Worm (Caenorhabditis elegans) whole organism, mixed stage, embryonic: ENCODE measurements around the gene sod-1.

Experiments used
- M03D4.4 ChIP-seq: sonication (generic microtip); optimal IDR thresholded peaks from 2 replicates; lab custom pipeline; 2017; ENCODE audit warnings: mild to moderate bottlenecking, missing genetic modification characterization, missing compliant biosample characterization
- bed-3 ChIP-seq: fragments of 200-800 bp; sonication (Bioruptor generic); optimal IDR thresholded peaks from 3 replicates; lab custom pipeline; 2018; ENCODE audit warnings: mild to moderate bottlenecking, missing genetic modification characterization, moderate library complexity, missing compliant biosample characterization
- blmp-1 ChIP-seq: fragments of 150-350 bp; optimal IDR thresholded peaks from 2 replicates; lab custom pipeline; 2014; ENCODE audit warnings: missing biosample characterization, missing genetic modification characterization
- ceh-39 ChIP-seq: fragments of 150-350 bp; optimal IDR thresholded peaks from 2 replicates; lab custom pipeline; 2014; ENCODE audit warnings: missing biosample characterization, missing genetic modification characterization
- ceh-83 ChIP-seq: fragments of 200-800 bp; sonication (Bioruptor generic); optimal IDR thresholded peaks from 2 replicates; lab custom pipeline; 2018; ENCODE audit warnings: mild to moderate bottlenecking, missing genetic modification characterization, missing compliant biosample characterization
- ces-1 ChIP-seq: fragments of 150-350 bp; optimal IDR thresholded peaks from 2 replicates; lab custom pipeline; 2014; ENCODE audit warnings: missing biosample characterization, missing genetic modification reagents, missing genetic modification characterization
- cnd-1 ChIP-seq: fragments of 200-800 bp; sonication (Bioruptor generic); optimal IDR thresholded peaks from 2 replicates; lab custom pipeline; 2018; ENCODE audit warnings: mild to moderate bottlenecking, missing genetic modification characterization, missing compliant biosample characterization
- drap-1 ChIP-seq: fragments of 200-800 bp; sonication (Bioruptor generic); optimal IDR thresholded peaks from 3 replicates; lab custom pipeline; 2018; ENCODE audit warnings: mild to moderate bottlenecking, missing genetic modification characterization, missing compliant biosample characterization
- elt-1 ChIP-seq: sonication (generic microtip); optimal IDR thresholded peaks from 2 replicates; lab custom pipeline; 2017; ENCODE audit warnings: missing genetic modification characterization, mild to moderate bottlenecking, missing compliant biosample characterization, antibody characterized with exemption, moderate library complexity, borderline replicate concordance; ENCODE audit not compliant: insufficient read depth
- elt-3 ChIP-seq: fragments of 150-350 bp; optimal IDR thresholded peaks from 2 replicates; lab custom pipeline; 2014; ENCODE audit warnings: missing biosample characterization, missing genetic modification characterization
- flh-1 ChIP-seq: fragments of 200-800 bp; sonication (Bioruptor generic); optimal IDR thresholded peaks from 2 replicates; lab custom pipeline; 2018; ENCODE audit warnings: mild to moderate bottlenecking, missing genetic modification characterization, moderate library complexity, missing compliant biosample characterization
- ham-2 ChIP-seq: fragments of 200-800 bp; sonication (Bioruptor generic); optimal IDR thresholded peaks from 2 replicates; lab custom pipeline; 2018; ENCODE audit warnings: mild to moderate bottlenecking, missing genetic modification characterization, missing compliant biosample characterization
- hlh-1 ChIP-seq: fragments of 150-350 bp; optimal IDR thresholded peaks from 2 replicates; lab custom pipeline; 2014; ENCODE audit warnings: missing biosample characterization, missing genetic modification reagents, missing genetic modification characterization
- lin-13 ChIP-seq: fragments of 150-350 bp; optimal IDR thresholded peaks from 2 replicates; lab custom pipeline; 2014; ENCODE audit warnings: missing biosample characterization, missing genetic modification characterization
- lin-32 ChIP-seq: fragments of 200-800 bp; sonication (Bioruptor generic); optimal IDR thresholded peaks from 2 replicates; lab custom pipeline; 2018; ENCODE audit warnings: mild to moderate bottlenecking, missing genetic modification characterization, missing compliant biosample characterization
- lsy-2 ChIP-seq: fragments of 150-350 bp; optimal IDR thresholded peaks from 2 replicates; lab custom pipeline; 2014; ENCODE audit warnings: missing biosample characterization, missing genetic modification characterization
- mab-5 ChIP-seq: fragments of 150-350 bp; optimal IDR thresholded peaks from 2 replicates; lab custom pipeline; 2014; ENCODE audit warnings: missing biosample characterization, missing genetic modification characterization
- mep-1 ChIP-seq: fragments of 150-350 bp; optimal IDR thresholded peaks from 2 replicates; lab custom pipeline; 2017; ENCODE audit warnings: missing biosample characterization, missing genetic modification reagents, missing genetic modification characterization, inconsistent platforms
- mls-2 ChIP-seq: sonication (generic microtip); optimal IDR thresholded peaks from 2 replicates; lab custom pipeline; 2016; ENCODE audit warnings: mild to moderate bottlenecking, missing genetic modification characterization, moderate library complexity, missing compliant biosample characterization
- nhr-12 ChIP-seq: fragments of 150-350 bp; optimal IDR thresholded peaks from 2 replicates; lab custom pipeline; 2014; ENCODE audit warnings: missing biosample characterization, missing genetic modification characterization
- nhr-28 ChIP-seq: fragments of 150-350 bp; optimal IDR thresholded peaks from 2 replicates; lab custom pipeline; 2014; ENCODE audit warnings: missing biosample characterization, missing genetic modification characterization
- nhr-76 ChIP-seq: sonication (generic microtip); optimal IDR thresholded peaks from 2 replicates; lab custom pipeline; 2017; ENCODE audit warnings: missing biosample characterization, missing genetic modification characterization
- pha-4 ChIP-seq: fragments of 150-350 bp; optimal IDR thresholded peaks from 2 replicates; lab custom pipeline; 2018; ENCODE audit warnings: missing biosample characterization, missing genetic modification reagents, missing genetic modification characterization
- sem-2 ChIP-seq: fragments of 200-800 bp; sonication (Bioruptor generic); optimal IDR thresholded peaks from 2 replicates; lab custom pipeline; 2018; ENCODE audit warnings: mild to moderate bottlenecking, missing genetic modification characterization, missing compliant biosample characterization
- snpc-4 ChIP-seq: fragments of 150-350 bp; optimal IDR thresholded peaks from 2 replicates; lab custom pipeline; 2014; ENCODE audit warnings: missing biosample characterization, missing genetic modification characterization
- sptf-1 ChIP-seq: sonication (generic microtip); optimal IDR thresholded peaks from 2 replicates; lab custom pipeline; 2017; ENCODE audit warnings: mild to moderate bottlenecking, missing genetic modification characterization, moderate library complexity, missing compliant biosample characterization
- tbx-8 ChIP-seq: fragments of 200-800 bp; sonication (Bioruptor generic); optimal IDR thresholded peaks from 2 replicates; lab custom pipeline; 2018; ENCODE audit warnings: mild to moderate bottlenecking, missing genetic modification characterization, moderate library complexity, missing compliant biosample characterization
- unc-120 ChIP-seq: sonication (generic microtip); optimal IDR thresholded peaks from 2 replicates; lab custom pipeline; 2017; ENCODE audit warnings: missing genetic modification characterization, missing compliant biosample characterization; ENCODE audit not compliant: poor library complexity, severe bottlenecking
- unc-39 ChIP-seq: fragments of 150-350 bp; optimal IDR thresholded peaks from 2 replicates; lab custom pipeline; 2014; ENCODE audit warnings: missing biosample characterization, missing genetic modification characterization
- unc-62 ChIP-seq: fragments of 150-350 bp; optimal IDR thresholded peaks from 2 replicates; lab custom pipeline; 2014; ENCODE audit warnings: missing biosample characterization, missing genetic modification reagents, missing genetic modification characterization
- zip-8 ChIP-seq: fragments of 150-350 bp; optimal IDR thresholded peaks from 2 replicates; lab custom pipeline; 2014; ENCODE audit warnings: missing biosample characterization, missing genetic modification characterization
- ztf-11 ChIP-seq: fragments of 150-350 bp; optimal IDR thresholded peaks from 2 replicates; lab custom pipeline; 2014; ENCODE audit warnings: missing biosample characterization, missing genetic modification characterization

The sod-1 gene

DNA sequence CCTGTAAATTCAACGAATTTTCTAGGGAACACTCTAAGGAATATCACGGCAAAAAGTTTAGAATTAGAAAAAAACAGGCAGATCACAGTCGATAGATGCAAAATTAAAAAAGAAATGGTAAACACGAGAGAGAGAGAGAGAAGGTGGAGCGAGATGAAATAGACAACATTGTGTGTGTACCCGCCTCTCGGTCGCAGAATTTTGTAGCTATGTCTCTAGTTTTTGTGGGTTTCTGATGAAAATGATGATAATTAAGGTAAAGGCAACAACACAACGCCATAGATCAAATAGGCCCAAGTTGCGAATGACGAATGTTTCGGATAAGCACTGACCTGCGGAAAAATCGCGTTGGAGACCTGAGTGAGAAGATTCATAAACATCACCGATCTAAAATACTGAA lies at the start of gene sod-1:
TSS of gene sod-1 (minus strand) at position 387 of the 400 bp plus-strand sequence.
- no peak for TF ChIP-seq tbx-8 (GFP tag; lab: Kevin White, UChicago)
- no peak for TF ChIP-seq lin-32 (GFP tag; lab: Kevin White, UChicago)
- no peak for TF ChIP-seq pha-4
- no peak for TF ChIP-seq sptf-1 (tag; lab: Kevin White, UChicago)
- no peak for TF ChIP-seq zip-8 (tag; lab: Kevin White, UChicago)
- TF ChIP-seq flh-1 (GFP tag; lab: Kevin White, UChicago): no peak
- TF ChIP-seq hlh-1 (tag; lab: Kevin White, UChicago): no peak
- TF ChIP-seq ces-1 (GFP tag; lab: Kevin White, UChicago): no peak
- TF ChIP-seq elt-3: no peak
- TF ChIP-seq drap-1: no peak
- no peak for TF ChIP-seq ham-2 (GFP tag; lab: Kevin White, UChicago)
- no peak for TF ChIP-seq nhr-28 (tag; lab: Kevin White, UChicago)
- TF ChIP-seq lin-13 (tag; lab: Kevin White, UChicago): no peak

DNA sequence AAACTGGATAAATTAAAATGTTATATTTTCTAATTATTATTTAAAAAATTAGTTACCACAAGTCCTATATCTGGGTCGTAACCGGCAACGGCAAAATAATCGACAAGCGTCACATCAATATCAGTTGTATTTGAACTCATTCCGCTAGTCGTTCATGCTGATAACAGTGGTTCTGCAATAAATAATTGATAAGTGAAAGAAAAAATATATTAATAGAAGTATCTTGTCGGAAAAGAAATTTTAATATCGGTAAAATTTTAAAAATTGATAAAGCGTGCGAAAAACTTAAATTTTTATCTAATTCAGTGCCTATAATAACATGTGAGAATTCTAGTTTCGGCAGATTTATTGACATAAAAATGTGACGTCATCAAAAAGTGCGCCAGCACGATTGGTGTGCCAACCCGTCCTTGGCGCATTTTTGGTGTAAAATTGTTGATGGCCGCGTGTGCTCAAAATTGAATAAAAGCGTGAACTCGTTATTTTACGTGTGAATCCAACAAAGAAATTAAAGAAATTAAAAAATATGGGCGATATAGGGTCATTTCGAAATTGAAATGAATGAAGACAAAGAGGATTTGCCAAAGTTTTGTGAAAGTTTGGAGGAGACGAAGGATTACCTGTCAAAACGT lies 48.8 kb upstream of the sod-1 start, which contains the start of the genes lst-6 and lst-5:
TSS of gene lst-6 (minus strand) at position 140 of the 632 bp plus-strand sequence.
TSS of gene lst-5 (plus strand) at position 544 of the 632 bp plus-strand sequence.
- TF ChIP-seq ceh-39 (tag; lab: Kevin White, UChicago): no peak
- peak; percentile 33 for TF ChIP-seq sptf-1 (tag; lab: Kevin White, UChicago)
- TF ChIP-seq blmp-1 (tag; lab: Kevin White, UChicago): no peak
- TF ChIP-seq mab-5: no peak
- no peak for TF ChIP-seq sem-2 (GFP tag; lab: Kevin White, UChicago)
- no peak for TF ChIP-seq cnd-1 (tag; lab: Kevin White, UChicago)
- peak; percentile 47 for TF ChIP-seq mep-1 (tag; lab: Kevin White, UChicago)
- peak; percentile 50 for TF ChIP-seq lsy-2
- no peak for TF ChIP-seq drap-1
- no peak for TF ChIP-seq nhr-76 (tag; lab: Kevin White, UChicago)
- no peak for TF ChIP-seq mls-2 (tag; lab: Kevin White, UChicago)
- TF ChIP-seq lin-13 (tag; lab: Kevin White, UChicago): peak; percentile 22
- no peak for TF ChIP-seq hlh-1 (tag; lab: Kevin White, UChicago)
- peak; percentile 60 for TF ChIP-seq ces-1 (GFP tag; lab: Kevin White, UChicago)
- TF ChIP-seq M03D4.4 (tag; lab: Kevin White, UChicago): no peak
- TF ChIP-seq bed-3 (GFP tag; lab: Kevin White, UChicago): no peak
- TF ChIP-seq unc-39 (tag; lab: Kevin White, UChicago): no peak
- TF ChIP-seq zip-8 (tag; lab: Kevin White, UChicago): peak; percentile 70
- TF ChIP-seq snpc-4 (tag; lab: Kevin White, UChicago): no peak
- TF ChIP-seq pha-4: peak; percentile 19
- TF ChIP-seq unc-62 (GFP tag; lab: Kevin White, UChicago): peak; percentile 38

DNA sequence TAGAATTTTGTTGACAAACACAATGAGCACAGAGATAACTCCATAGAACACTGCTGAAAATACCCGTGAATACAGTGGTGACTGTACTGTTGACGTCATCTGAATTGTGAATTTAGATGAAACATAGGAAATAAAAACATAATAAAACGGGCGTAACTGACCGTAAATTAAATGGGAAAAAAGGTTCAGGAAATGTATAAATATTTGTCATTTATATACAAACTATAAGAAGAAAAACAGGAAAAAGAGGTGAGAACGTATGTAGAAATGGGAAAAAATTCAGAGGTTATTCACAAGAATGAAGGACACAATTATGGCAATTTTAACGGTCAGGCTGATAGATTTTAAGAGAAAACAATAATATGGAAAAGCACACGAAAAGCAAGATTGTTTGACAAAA lies 38.9 kb upstream of the sod-1 start, which contains the start of gene sqv-7:
TSS of gene sqv-7 (minus strand) at position 101 of the 400 bp plus-strand sequence.
- TF ChIP-seq snpc-4 (tag; lab: Kevin White, UChicago) (no peak), zip-8 (tag; lab: Kevin White, UChicago) (no peak), nhr-12 (tag; lab: Kevin White, UChicago) (no peak), elt-3 (no peak), ceh-83 (no peak), ztf-11 (no peak)

DNA sequence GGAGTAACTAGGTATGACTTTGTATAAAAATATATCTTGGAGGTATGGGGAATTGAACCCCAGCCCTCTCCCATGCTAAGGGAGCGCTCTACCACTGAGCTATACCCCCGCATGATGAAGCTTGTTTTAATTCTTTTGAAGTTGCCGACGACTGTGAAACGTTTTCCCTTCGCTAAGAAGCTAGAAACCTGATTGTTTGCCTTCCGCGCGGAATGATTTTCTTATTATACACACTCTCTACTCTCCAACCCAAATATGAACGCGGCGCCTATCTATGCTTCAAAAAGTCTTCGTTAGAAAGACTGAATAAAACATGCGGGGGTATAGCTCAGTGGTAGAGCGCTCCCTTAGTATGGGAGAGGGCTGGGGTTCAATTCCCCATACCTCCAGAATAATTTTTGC lies 29.3 kb upstream of the sod-1 start:
- TF ChIP-seq unc-120 (tag; lab: Kevin White, UChicago) (no peak), nhr-28 (tag; lab: Kevin White, UChicago) (no peak), mab-5 (no peak), drap-1 (no peak), nhr-76 (tag; lab: Kevin White, UChicago) (no peak), lsy-2 (no peak), mep-1 (tag; lab: Kevin White, UChicago) (no peak), cnd-1 (tag; lab: Kevin White, UChicago) (no peak), ztf-11 (no peak), ham-2 (GFP tag; lab: Kevin White, UChicago) (no peak), unc-62 (GFP tag; lab: Kevin White, UChicago) (no peak), mls-2 (tag; lab: Kevin White, UChicago) (no peak), ces-1 (GFP tag; lab: Kevin White, UChicago) (no peak), unc-39 (tag; lab: Kevin White, UChicago) (no peak), snpc-4 (tag; lab: Kevin White, UChicago) (no peak), elt-1 (tag; lab: Kevin White, UChicago) (no peak), hlh-1 (tag; lab: Kevin White, UChicago) (no peak), zip-8 (tag; lab: Kevin White, UChicago) (no peak), blmp-1 (tag; lab: Kevin White, UChicago) (no peak)
- TF ChIP-seq, all 35 proteins: peak for 0
